Worm (Caenorhabditis elegans): Measurements from ENCODE around the gene C15F1.8.

- TF ChIP-seq F13C5.2 (tag; optimal IDR thresholded peaks at IDR 0.05) (no peak), ceh-13 (GFP tag; optimal IDR thresholded peaks at IDR 0.05) (no peak), B0310.2 (tag; optimal IDR thresholded peaks at IDR 0.05) (no peak)
Observed at ce11 chrII:6978908-6979307, 1.3 kb upstream of the C15F1.8 start.
